Worm (Caenorhabditis elegans): ENCODE data around the gene pals-26.
"Not testable (repeated sequence)": the region's sequence is repeated elsewhere in the genome, so short reads cannot be mapped to it uniquely, and the experiment has no call there.

pals-26 gene

DNA sequence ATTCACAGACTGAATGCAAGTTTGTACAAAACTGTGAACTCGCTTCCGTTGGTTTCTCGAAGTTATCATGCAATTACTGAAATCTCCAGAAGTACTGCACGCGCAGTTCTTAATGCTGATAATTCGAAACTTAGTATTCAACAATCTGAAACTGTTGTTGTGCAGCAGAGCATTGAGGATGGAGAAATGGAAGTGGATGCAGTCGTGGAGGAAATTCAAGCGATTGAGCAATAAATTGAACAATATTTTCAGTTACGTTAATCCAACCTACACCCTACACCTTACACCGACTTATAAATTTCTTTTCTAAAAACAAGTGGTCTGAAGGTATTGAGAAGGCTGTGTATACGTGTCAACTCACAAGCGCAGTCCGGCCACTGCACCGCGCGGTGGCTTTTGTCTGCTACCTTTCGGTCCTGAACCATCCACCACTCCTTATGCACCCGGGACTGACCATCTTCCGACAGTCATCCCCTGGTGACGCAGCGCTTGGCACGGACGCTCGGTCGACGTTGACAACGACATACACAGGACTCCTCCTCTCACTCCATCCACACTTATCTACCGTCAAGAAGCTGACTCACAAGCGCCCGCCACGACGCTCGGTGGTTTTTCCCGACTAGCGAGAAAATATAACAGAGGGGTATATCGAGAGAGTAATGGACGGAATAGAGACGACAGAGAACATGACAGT is 3.8 kb downstream of the pals-26 start:
- not testable (repeated sequence) for TF ChIP-seq cebp-1 (GFP tag; IDR thresholded peaks at IDR 0.05); ama-1 (optimal IDR thresholded peaks at IDR 0.05)
- TF ChIP-seq cebp-1 (tag; optimal IDR thresholded peaks at IDR 0.05) = peak; percentile 54
- TF ChIP-seq ceh-58 (GFP tag; IDR thresholded peaks at IDR 0.05) = 0 out of 2 replicates have a peak, but pooled peaks have one; percentile 2
- peak; percentile 86 for TF ChIP-seq nhr-80 (tag; optimal IDR thresholded peaks at IDR 0.05)
- TF ChIP-seq ceh-100 (GFP tag; IDR thresholded peaks at IDR 0.05) = peak; percentile 25
- peak; percentile 76 for TF ChIP-seq hmg-1.2 (GFP tag; IDR thresholded peaks at IDR 0.05)
- peak; percentile 16; the same call in 1 of the 2 replicates for TF ChIP-seq cebp-2 (GFP tag; IDR thresholded peaks at IDR 0.05)
- peak; percentile 77 for TF ChIP-seq tbp1 (GFP tag; optimal IDR thresholded peaks at IDR 0.05)
- TF ChIP-seq Y95B8A.8 (GFP tag; IDR thresholded peaks at IDR 0.05) = 0 out of 2 replicates have a peak, but pooled peaks have one; percentile 20
- peak; percentile 27; the same call in 1 of the 2 replicates for TF ChIP-seq C06A6.2 (GFP tag; conservative IDR thresholded peaks at IDR 0.05)
- TF ChIP-seq nhr-179 (tag; optimal IDR thresholded peaks at IDR 0.05) = peak; percentile 13
- TF ChIP-seq egrh-3 (GFP tag; IDR thresholded peaks at IDR 0.05) = peak; percentile 80
- TF ChIP-seq fkh-3 (tag; optimal IDR thresholded peaks at IDR 0.05) = peak; percentile 63
- TF ChIP-seq madf-10 (tag; optimal IDR thresholded peaks at IDR 0.05) = peak; percentile 9
- TF ChIP-seq B0035.1 (tag; optimal IDR thresholded peaks at IDR 0.05) = peak; percentile 47
- 0 out of 2 replicates have a peak, but pooled peaks have one; percentile 39 for TF ChIP-seq ztf-28 (GFP tag; IDR thresholded peaks at IDR 0.05)
- peak; percentile 60 for TF ChIP-seq ztf-26 (tag; optimal IDR thresholded peaks at IDR 0.05)
- TF ChIP-seq D2030.7 (GFP tag; IDR thresholded peaks at IDR 0.05) = peak; percentile 73; the same call in 1 of the 2 replicates
- TF ChIP-seq hmg-20 (GFP tag; IDR thresholded peaks at IDR 0.05) = peak; percentile 60
- TF ChIP-seq lin-40 (tag; optimal IDR thresholded peaks at IDR 0.05) = peak; percentile 82
- TF ChIP-seq repo-1 (tag; optimal IDR thresholded peaks at IDR 0.05) = peak; percentile 28
- peak; percentile 42 for TF ChIP-seq ztf-3 (GFP tag; optimal IDR thresholded peaks at IDR 0.05)
- peak; percentile 38 for TF ChIP-seq lin-54 (GFP tag; optimal IDR thresholded peaks at IDR 0.05)
- TF ChIP-seq attf-5 (GFP tag; optimal IDR thresholded peaks at IDR 0.05) = peak; percentile 10
- TF ChIP-seq mcd-1 (GFP tag; IDR thresholded peaks at IDR 0.05) = peak; percentile 68
- peak in 1 of 2 experiments; percentile 8 for TF ChIP-seq rec-8 (tag; optimal IDR thresholded peaks at IDR 0.05)
- 0 out of 2 replicates have a peak, but pooled peaks have one; percentile 33 for TF ChIP-seq ceh-40 (GFP tag; IDR thresholded peaks at IDR 0.05)
- peak; percentile 52 for TF ChIP-seq ekl-4 (GFP tag; IDR thresholded peaks at IDR 0.05)
- TF ChIP-seq ama-1 (GFP tag; optimal IDR thresholded peaks at IDR 0.05) = peak in 1 of 2 experiments; percentile 25
- peak; percentile 28 for TF ChIP-seq madf-6 (GFP tag; IDR thresholded peaks at IDR 0.05)
- TF ChIP-seq ZK185.1 (tag; optimal IDR thresholded peaks at IDR 0.05; ENCODE audit: poor library complexity, severe bottlenecking) = peak; percentile 78
- TF ChIP-seq rcor-1 (GFP tag; IDR thresholded peaks at IDR 0.05) = peak; percentile 57
- peak; percentile 2 for TF ChIP-seq T07F8.4 (tag; optimal IDR thresholded peaks at IDR 0.05)
- TF ChIP-seq somi-1 (GFP tag; optimal IDR thresholded peaks at IDR 0.05) = peak; percentile 1
- peak; percentile 76 for TF ChIP-seq egl-44 (GFP tag; IDR thresholded peaks at IDR 0.05)
- peak; percentile 38 for TF ChIP-seq gei-17 (GFP tag; optimal IDR thresholded peaks at IDR 0.05)
- TF ChIP-seq lin-26 (GFP tag; IDR thresholded peaks at IDR 0.05) = peak; percentile 72
- TF ChIP-seq nfyb-1 (GFP tag; IDR thresholded peaks at IDR 0.05) = peak; percentile 82; the same call in 1 of the 2 replicates
- TF ChIP-seq K11D2.4 (GFP tag; IDR thresholded peaks at IDR 0.05) = peak; percentile 76
- peak; percentile 63 for TF ChIP-seq rpc-1 (optimal IDR thresholded peaks at IDR 0.05)
- peak; percentile 63 for TF ChIP-seq rpc-1 (tag; optimal IDR thresholded peaks at IDR 0.05)
- peak; percentile 34 to 51 for TF ChIP-seq let-607 (tag; optimal IDR thresholded peaks at IDR 0.05)
- peak; percentile 59 for TF ChIP-seq Y56A3A.18 (GFP tag; IDR thresholded peaks at IDR 0.05)
- TF ChIP-seq Y79H2A.3 (GFP tag; conservative IDR thresholded peaks at IDR 0.05) = 0 out of 2 replicates have a peak, but pooled peaks have one; percentile 10
- TF ChIP-seq lsl-1 (GFP tag; optimal IDR thresholded peaks at IDR 0.05) = peak; percentile 34
- TF ChIP-seq Y53G8AR.9 (GFP tag; conservative IDR thresholded peaks at IDR 0.05) = 0 out of 2 replicates have a peak, but pooled peaks have one; percentile 24

All from whole organism, young adult.